Fruit fly (Drosophila melanogaster): ENCODE results near the gene CG32284.
A peak's percentile ranks its signal among the peaks of the same experiment; 100 is the strongest.

CG32284 gene

dm6 chr3L:3218859-3219258 lies 32.4 kb downstream of the CG32284 start, which contains the start of the genes hob and nSMase (continued):
- TF ChIP-seq Adf1 (GFP tag; IDR thresholded peaks at IDR 0.05) (no peak), Bteb2 (GFP tag; optimal IDR thresholded peaks at IDR 0.05) (no peak), Stat92E (GFP tag; optimal IDR thresholded peaks at IDR 0.05) (peak in 1 of 3 experiments; percentile 40), pan (optimal IDR thresholded peaks at IDR 0.05) (no peak), pan (GFP tag; optimal IDR thresholded peaks at IDR 0.05 in 1 of 2, IDR thresholded peaks at IDR 0.05 in 1 of 2) (no peak), CkIIα-i1 (GFP tag; IDR thresholded peaks at IDR 0.05) (no peak), CHES-1-like (GFP tag; optimal IDR thresholded peaks at IDR 0.05) (peak; percentile 66), CG10431 (GFP tag; optimal IDR thresholded peaks at IDR 0.05) (no peak), CG34224 (GFP tag; IDR thresholded peaks at IDR 0.05; ENCODE audit: partially characterized antibody) (no peak), Dbx (GFP tag; IDR thresholded peaks at IDR 0.05) (no peak), CG12155 (GFP tag; optimal IDR thresholded peaks at IDR 0.05) (no peak), Xrp1 (GFP tag; IDR thresholded peaks at IDR 0.05) (no peak), oc (tag; optimal IDR thresholded peaks at IDR 0.05) (no peak), CG1602 (GFP tag; optimal IDR thresholded peaks at IDR 0.05) (no peak), abd-A (tag; optimal IDR thresholded peaks at IDR 0.05) (no peak), Med (GFP tag) (peak; percentile 76), HHEX (GFP tag; optimal IDR thresholded peaks at IDR 0.05) (no peak), ems (GFP tag; optimal IDR thresholded peaks at IDR 0.05) (no peak), CG8924 (tag; optimal IDR thresholded peaks at IDR 0.05) (no peak), CG30020 (tag; optimal IDR thresholded peaks at IDR 0.05) (no peak), knrl (GFP tag; IDR thresholded peaks at IDR 0.05; ENCODE audit: partially characterized antibody) (peak; percentile 37; the same call in 1 of the 3 replicates), lab (GFP tag; optimal IDR thresholded peaks at IDR 0.05) (no peak)

DNA sequence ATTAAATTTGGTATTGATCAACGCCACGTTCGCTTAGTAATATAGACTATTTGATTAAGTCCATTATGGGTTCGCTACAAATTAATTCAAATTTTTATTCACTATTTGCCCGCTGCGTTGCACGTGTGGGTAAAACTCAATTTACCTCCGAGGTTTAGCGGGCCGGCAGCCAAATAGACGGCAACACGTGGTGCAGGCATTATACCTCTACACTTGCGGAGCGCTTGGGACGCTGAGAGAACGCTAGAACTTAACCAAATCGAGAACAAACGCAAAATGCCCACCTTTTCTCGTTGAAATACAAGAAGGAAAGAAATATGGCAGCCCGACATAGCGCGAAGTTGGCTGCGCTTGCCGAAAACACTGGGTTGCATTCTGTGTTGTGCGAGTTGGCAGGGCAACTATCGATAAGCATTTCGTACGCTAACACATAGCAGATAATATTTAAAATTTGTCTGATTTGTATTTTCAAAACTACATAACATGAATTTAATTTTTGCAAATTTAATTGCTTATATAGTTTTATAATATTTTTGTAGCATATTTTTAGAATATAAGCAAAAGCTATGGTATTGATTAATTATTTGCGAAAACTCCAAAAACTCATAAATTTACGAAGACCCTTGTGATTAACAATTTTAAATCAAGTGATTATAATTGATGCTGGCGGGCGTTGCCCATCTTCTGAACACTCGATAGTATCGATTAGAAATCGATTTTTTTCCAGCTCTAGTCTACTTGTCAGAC lies 36.4 kb downstream of the CG32284 start, which contains the start of the genes RpL28 and eIF1:
RpL28 (minus strand) TSS at position 318 of the 747 bp plus-strand sequence.
eIF1 (plus strand) TSS at position 699 of the 747 bp plus-strand sequence.
- TF ChIP-seq hbn (GFP tag; IDR thresholded peaks at IDR 0.05; ENCODE audit: partially characterized antibody) (peak; percentile 64), CG14050 (GFP tag; IDR thresholded peaks at IDR 0.05) (peak; percentile 85), MTF-1 (GFP tag; optimal IDR thresholded peaks at IDR 0.05; ENCODE audit: borderline replicate concordance) (peak; percentile 98), CG11723 (GFP tag; optimal IDR thresholded peaks at IDR 0.05) (peak; percentile 37), CG12219 (GFP tag; optimal IDR thresholded peaks at IDR 0.05) (peak; percentile 87), CG7987 (GFP tag; optimal IDR thresholded peaks at IDR 0.05) (peak; percentile 98), CG7745 (tag; optimal IDR thresholded peaks at IDR 0.05) (peak; percentile 40), otp (GFP tag; IDR thresholded peaks at IDR 0.05) (peak; percentile 94), CG9932 (GFP tag; IDR thresholded peaks at IDR 0.05) (peak; percentile 89), CG14710 (tag; optimal IDR thresholded peaks at IDR 0.05) (peak; percentile 95), Taf1 (GFP tag; IDR thresholded peaks at IDR 0.05) (peak; percentile 45; the same call in 1 of the 2 replicates), CG11504 (tag; optimal IDR thresholded peaks at IDR 0.05) (no peak), usp (GFP tag; optimal IDR thresholded peaks at IDR 0.05) (no peak), pho (GFP tag; optimal IDR thresholded peaks at IDR 0.05) (peak; percentile 88), pzg (GFP tag; optimal IDR thresholded peaks at IDR 0.05) (peak; percentile 85), her (GFP tag; optimal IDR thresholded peaks at IDR 0.05) (peak; percentile 85), CG17802 (tag; optimal IDR thresholded peaks at IDR 0.05) (peak; percentile 89), pan (optimal IDR thresholded peaks at IDR 0.05) (no peak), pan (GFP tag; optimal IDR thresholded peaks at IDR 0.05 in 1 of 2, IDR thresholded peaks at IDR 0.05 in 1 of 2) (peak in 1 of 2 experiments; percentile 88), CG8281 (tag; optimal IDR thresholded peaks at IDR 0.05) (peak; percentile 75), CG6791 (GFP tag; IDR thresholded peaks at IDR 0.05; ENCODE audit: partially characterized antibody) (peak; percentile 70; the same call in 2 of the 3 replicates), knrl (GFP tag; IDR thresholded peaks at IDR 0.05; ENCODE audit: partially characterized antibody) (peak; percentile 82), CG13775 (GFP tag; optimal IDR thresholded peaks at IDR 0.05) (peak; percentile 98), CG4282 (GFP tag; optimal IDR thresholded peaks at IDR 0.05) (peak; percentile 64), CG18619 (GFP tag; optimal IDR thresholded peaks at IDR 0.05) (peak; percentile 96), dmrt11E (tag; optimal IDR thresholded peaks at IDR 0.05) (peak; percentile 87), CG33557 (GFP tag; optimal IDR thresholded peaks at IDR 0.05) (peak; percentile 90), Dref (GFP tag; IDR thresholded peaks at IDR 0.05) (peak; percentile 72), CG4404 (GFP tag; IDR thresholded peaks at IDR 0.05) (peak; percentile 66)

Data from whole organism, embryonic.